Worm (Caenorhabditis elegans) whole organism, early embryonic: ENCODE measurements around the gene srh-216.

Source experiments
- aly-1 ChIP-seq: sonication (generic microtip); optimal IDR thresholded peaks from 2 replicates; lab custom pipeline; 2016; ENCODE audit warnings: missing genetic modification characterization, missing compliant biosample characterization
- ama-1 ChIP-seq: fragments of 150-350 bp; optimal IDR thresholded peaks from 2 replicates; lab custom pipeline; 2014
- hmg-4 ChIP-seq: fragments of 200-800 bp; sonication (Bioruptor generic); optimal IDR thresholded peaks from 2 replicates; lab custom pipeline; 2018; ENCODE audit warnings: mild to moderate bottlenecking, missing genetic modification characterization, missing compliant biosample characterization
- pes-1 ChIP-seq: fragments of 200-800 bp; sonication (Bioruptor generic); IDR thresholded peaks from 2 replicates; pipeline ENCODE4 v1.3.6; 2022; ENCODE audit warnings: missing genetic modification reagents, missing genetic modification characterization, missing compliant biosample characterization
- tbx-11 ChIP-seq: fragments of 200-800 bp; sonication (Bioruptor generic); IDR thresholded peaks from 2 replicates; pipeline ENCODE4 v1.3.6; 2022; ENCODE audit warnings: missing genetic modification characterization, missing compliant biosample characterization
- tra-4 ChIP-seq: sonication (generic microtip); optimal IDR thresholded peaks from 2 replicates; lab custom pipeline; 2017; ENCODE audit warnings: missing genetic modification characterization, missing compliant biosample characterization

DNA sequence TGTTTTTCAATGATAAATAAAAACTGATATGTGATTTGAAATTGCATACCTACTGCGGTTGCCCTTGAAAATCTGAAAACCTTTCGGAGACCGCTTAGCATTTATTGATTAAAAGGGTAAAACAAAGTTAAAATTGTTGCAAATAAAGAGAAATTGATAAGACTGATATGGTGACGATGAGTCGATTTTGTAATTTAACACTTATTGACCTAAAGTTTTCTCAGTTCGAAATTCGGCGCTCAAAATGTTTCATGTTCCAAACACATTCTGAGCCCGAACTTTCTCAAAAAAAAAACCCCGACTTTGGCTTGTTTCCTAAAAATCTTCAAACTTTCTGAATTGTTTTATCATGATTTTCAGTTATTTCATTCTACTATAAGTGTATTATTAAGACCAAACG is 13.6 kb upstream of the srh-216 start, which contains the start of gene clec-40:
- TF ChIP-seq ama-1 (lab: Kevin White, UChicago): no peak
- no peak for TF ChIP-seq aly-1 (tag; lab: Kevin White, UChicago)
- TF ChIP-seq tbx-11 (GFP tag; lab: Robert Waterston, UW): no peak
- TF ChIP-seq hmg-4 (GFP tag; lab: Kevin White, UChicago): no peak
- no peak for TF ChIP-seq pes-1
- TF ChIP-seq tra-4 (tag; lab: Kevin White, UChicago): no peak
